Fruit fly (Drosophila melanogaster): Measurements from ENCODE around the gene PolE2.

dm6 chr3L:5891812-5892211 lies 5.4 kb downstream of the PolE2 start:
- TF ChIP-seq Crg-1 (GFP tag; optimal IDR thresholded peaks at IDR 0.05) (no peak), Hr96 (GFP tag; optimal IDR thresholded peaks at IDR 0.05) (no peak)
